Worm (Caenorhabditis elegans): ENCODE results near the gene mig-6.

The mig-6 gene

DNA sequence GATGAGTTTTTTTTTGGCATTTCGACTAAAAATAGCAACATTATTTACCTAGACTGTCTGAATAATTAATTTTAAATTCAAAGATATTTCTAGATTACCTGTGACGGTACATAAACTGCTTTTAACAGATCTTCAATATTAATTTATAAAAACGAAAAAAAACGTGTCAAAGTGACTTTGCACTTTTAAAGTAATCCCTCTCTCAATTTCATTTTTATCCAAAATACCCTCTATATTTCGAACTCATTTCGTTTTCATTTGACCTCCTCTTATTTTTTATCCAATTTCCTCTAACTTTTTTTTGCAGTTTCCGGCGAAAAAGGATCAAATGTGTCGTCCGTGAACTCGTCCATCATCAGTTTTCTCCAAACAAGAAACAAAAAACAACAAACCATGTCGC, 48.4 kb downstream of the mig-6 start, which contains the start of gene F40A3.4:
Gene F40A3.4 (plus strand): TSS at position 301 of the 400 bp plus-strand sequence.
- TF ChIP-seq K11D2.4 (GFP tag; IDR thresholded peaks at IDR 0.05) (no peak), aptf-2 (GFP tag; conservative IDR thresholded peaks at IDR 0.05) (no peak)

- peak; percentile 80 for TF ChIP-seq madf-6 (GFP tag; IDR thresholded peaks at IDR 0.05)
- TF ChIP-seq Y56A3A.18 (GFP tag; IDR thresholded peaks at IDR 0.05) = no peak
- no peak for TF ChIP-seq rec-8 (tag; optimal IDR thresholded peaks at IDR 0.05)
- no peak for TF ChIP-seq madf-3 (GFP tag; IDR thresholded peaks at IDR 0.05)
- no peak for TF ChIP-seq hlh-12 (tag; optimal IDR thresholded peaks at IDR 0.05)
- TF ChIP-seq lsy-27 (tag; optimal IDR thresholded peaks at IDR 0.05; ENCODE audit: borderline replicate concordance, insufficient read depth) = no peak
- TF ChIP-seq ekl-4 (GFP tag; IDR thresholded peaks at IDR 0.05) = no peak
- no peak for TF ChIP-seq sptf-2 (GFP tag; optimal IDR thresholded peaks at IDR 0.05)
- TF ChIP-seq hsf-1 (GFP tag; IDR thresholded peaks at IDR 0.05) = peak; percentile 81
- TF ChIP-seq gei-17 (GFP tag; optimal IDR thresholded peaks at IDR 0.05) = no peak
- TF ChIP-seq Y79H2A.3 (GFP tag; conservative IDR thresholded peaks at IDR 0.05) = no peak
- TF ChIP-seq Y67H2A.10 (GFP tag; conservative IDR thresholded peaks at IDR 0.05) = no peak
- no peak for TF ChIP-seq ztf-28 (GFP tag; IDR thresholded peaks at IDR 0.05)
- no peak for TF ChIP-seq let-526 (GFP tag; IDR thresholded peaks at IDR 0.05)
- TF ChIP-seq mxl-1 (tag; optimal IDR thresholded peaks at IDR 0.05) = no peak
- peak; percentile 31; the same call in 1 of the 2 replicates for TF ChIP-seq D2030.7 (GFP tag; IDR thresholded peaks at IDR 0.05)
- no peak for TF ChIP-seq repo-1 (tag; optimal IDR thresholded peaks at IDR 0.05)
- TF ChIP-seq fkh-3 (tag; optimal IDR thresholded peaks at IDR 0.05) = no peak
- TF ChIP-seq lsl-1 (GFP tag; optimal IDR thresholded peaks at IDR 0.05) = peak; percentile 85
- no peak for TF ChIP-seq mel-28 (tag; optimal IDR thresholded peaks at IDR 0.05; ENCODE audit: borderline replicate concordance)
- peak; percentile 80 for TF ChIP-seq xnd-1 (tag; optimal IDR thresholded peaks at IDR 0.05)
- peak; percentile 62 for TF ChIP-seq madf-8 (GFP tag; conservative IDR thresholded peaks at IDR 0.05)
- TF ChIP-seq F57C9.4 (tag; optimal IDR thresholded peaks at IDR 0.05) = no peak
- TF ChIP-seq F33H1.4 (GFP tag; IDR thresholded peaks at IDR 0.05) = peak; percentile 85
- TF ChIP-seq B0261.1 (tag; optimal IDR thresholded peaks at IDR 0.05) = no peak
- no peak for TF ChIP-seq lin-26 (GFP tag; IDR thresholded peaks at IDR 0.05)
- TF ChIP-seq B0035.1 (tag; optimal IDR thresholded peaks at IDR 0.05) = no peak
- TF ChIP-seq F37B4.10 (GFP tag; IDR thresholded peaks at IDR 0.05) = no peak
- no peak for TF ChIP-seq pha-4 (tag; optimal IDR thresholded peaks at IDR 0.05)
- no peak for TF ChIP-seq nhr-90 (tag; optimal IDR thresholded peaks at IDR 0.05)
These were observed 50.0 kb downstream of the mig-6 start, which contains the start of gene F40A3.3 for ce11 chrV:7876881-7877475. Gene F40A3.3, plus strand, starts transcription at chrV:7877444.

DNA sequence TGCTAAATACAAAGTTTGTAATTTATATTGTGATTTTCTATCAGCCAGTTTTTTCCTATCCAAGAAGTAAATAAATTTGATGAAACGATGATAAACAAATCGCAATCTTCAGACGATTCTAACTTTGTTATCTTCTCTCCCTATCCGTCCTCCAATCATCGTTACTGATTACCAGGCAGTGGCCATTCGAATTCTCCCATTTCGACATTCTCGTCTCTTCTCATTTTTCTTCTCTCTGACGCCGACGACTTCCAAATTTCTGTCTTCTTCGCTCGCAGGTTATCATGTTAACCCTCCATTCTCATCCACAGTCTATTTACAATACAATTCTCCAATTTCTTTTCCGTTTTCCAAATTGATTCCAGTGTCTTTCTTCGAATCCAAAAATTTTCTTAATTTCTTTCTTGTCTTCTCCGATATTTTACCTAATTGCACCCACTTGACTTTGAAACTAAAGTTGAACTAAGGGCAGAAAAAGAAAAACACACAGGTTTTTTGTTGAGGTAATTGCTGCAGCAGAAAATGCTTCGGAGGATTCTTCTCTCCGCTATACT, 51.5 kb downstream of the mig-6 start, which contains the start of gene F40A3.2:
Gene F40A3.2 (plus strand): TSS at position 504 of the 554 bp plus-strand sequence.
- no peak for TF ChIP-seq tbp1 (GFP tag; optimal IDR thresholded peaks at IDR 0.05)
- TF ChIP-seq hsf-1 (GFP tag; IDR thresholded peaks at IDR 0.05) = peak; percentile 41; the same call in 1 of the 2 replicates

ce11 chrV:7884441-7884840, 57.4 kb downstream of the mig-6 start:
- TF ChIP-seq nfyb-1 (GFP tag; IDR thresholded peaks at IDR 0.05) (no peak), F57C9.4 (tag; optimal IDR thresholded peaks at IDR 0.05) (no peak), nfya-2 (GFP tag; IDR thresholded peaks at IDR 0.05) (no peak), Y95B8A.8 (GFP tag; IDR thresholded peaks at IDR 0.05) (no peak), efl-1 (GFP tag; optimal IDR thresholded peaks at IDR 0.05) (no peak), lin-40 (tag; optimal IDR thresholded peaks at IDR 0.05) (no peak), xnd-1 (tag; optimal IDR thresholded peaks at IDR 0.05) (no peak), sdz-38 (tag; optimal IDR thresholded peaks at IDR 0.05) (no peak), egl-18 (GFP tag; IDR thresholded peaks at IDR 0.05) (no peak), repo-1 (tag; optimal IDR thresholded peaks at IDR 0.05) (no peak), Y53F4B.3 (GFP tag; IDR thresholded peaks at IDR 0.05) (no peak)

Measured in whole organism, young adult.